In the genomic region with DNA sequence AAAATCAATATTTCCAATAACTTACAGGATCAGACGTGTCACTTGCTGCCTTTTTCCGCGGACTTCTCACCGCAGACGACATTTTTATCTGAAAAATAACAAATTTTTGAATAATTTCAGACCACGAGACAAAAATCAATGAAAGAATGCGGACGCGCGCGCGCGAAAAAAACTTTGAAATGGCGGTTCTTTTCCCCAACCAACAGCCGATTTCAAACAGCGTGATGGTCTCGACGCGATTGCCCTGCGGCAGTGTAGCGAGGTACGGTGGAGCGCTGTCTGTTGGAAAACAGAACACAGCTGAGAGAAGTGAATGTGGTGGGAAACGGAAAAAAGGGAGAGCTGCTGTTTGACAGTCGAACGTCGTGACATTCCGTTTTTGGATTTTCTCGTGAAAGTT, we compare ENCODE assay signal across 1 worm cellular context.
TF ChIP-seq lines count a peak whose summit lies in the region.

Gene lin-9, minus strand, starts transcription at position 88 of the 400 bp plus-strand sequence.

TF ChIP-seq in whole organism, L4 larva, 104 proteins besides CTCF, POLR2A, EP300 and RAD21 (continued from another document):
- TF ChIP-seq F10B5.3 (tag; optimal IDR thresholded peaks at IDR 0.05; lab: Kevin White, UChicago) = peak; percentile 90
- no peak for TF ChIP-seq snpc-4 (tag; optimal IDR thresholded peaks at IDR 0.05; lab: Kevin White, UChicago)
- TF ChIP-seq zip-2 (tag; optimal IDR thresholded peaks at IDR 0.05; lab: Kevin White, UChicago) = peak; percentile 20
- TF ChIP-seq daf-16 (GFP tag; optimal IDR thresholded peaks at IDR 0.05; lab: Kevin White, UChicago) = peak; percentile 64 to 91
- TF ChIP-seq daf-16 (tag; optimal IDR thresholded peaks at IDR 0.05; lab: Kevin White, UChicago) = peak; percentile 89
- TF ChIP-seq lin-13 (GFP tag; optimal IDR thresholded peaks at IDR 0.05; lab: Kevin White, UChicago) = peak; percentile 97
- TF ChIP-seq F26F4.8 (GFP tag; conservative IDR thresholded peaks at IDR 0.05; lab: Robert Waterston, UW) = no peak
- 0 out of 2 replicates have a peak, but pooled peaks have one; percentile 24 for TF ChIP-seq F44E2.7 (GFP tag; IDR thresholded peaks at IDR 0.05; lab: Robert Waterston, UW)
- no peak for TF ChIP-seq nhr-76 (tag; optimal IDR thresholded peaks at IDR 0.05; lab: Kevin White, UChicago)
- peak; percentile 86 for TF ChIP-seq nhr-77 (tag; optimal IDR thresholded peaks at IDR 0.05; lab: Kevin White, UChicago)
- TF ChIP-seq duxl-1 (tag; optimal IDR thresholded peaks at IDR 0.05; lab: Kevin White, UChicago; ENCODE audit: poor library complexity) = peak; percentile 94
- TF ChIP-seq nhr-102 (tag; optimal IDR thresholded peaks at IDR 0.05; lab: Kevin White, UChicago) = peak; percentile 94
- TF ChIP-seq jun-1 (tag; optimal IDR thresholded peaks at IDR 0.05; lab: Kevin White, UChicago) = peak; percentile 84
- TF ChIP-seq ama-1 (optimal IDR thresholded peaks at IDR 0.05; lab: Kevin White, UChicago) = peak; percentile 47
- TF ChIP-seq ceh-82 (tag; optimal IDR thresholded peaks at IDR 0.05; lab: Kevin White, UChicago) = no peak
- peak; percentile 23 for TF ChIP-seq lir-3 (tag; optimal IDR thresholded peaks at IDR 0.05; lab: Kevin White, UChicago)
- no peak for TF ChIP-seq zag-1 (tag; optimal IDR thresholded peaks at IDR 0.05; lab: Kevin White, UChicago)
- peak; percentile 29 for TF ChIP-seq nhr-10 (tag; optimal IDR thresholded peaks at IDR 0.05; lab: Kevin White, UChicago)
- no peak for TF ChIP-seq zip-11 (GFP tag; IDR thresholded peaks at IDR 0.05; lab: Robert Waterston, UW)
- TF ChIP-seq ceh-44 (GFP tag; IDR thresholded peaks at IDR 0.05; lab: Robert Waterston, UW) = peak; percentile 81
- TF ChIP-seq hmg-1.1 (GFP tag; IDR thresholded peaks at IDR 0.05; lab: Robert Waterston, UW) = peak; percentile 98
- TF ChIP-seq dmd-8 (GFP tag; IDR thresholded peaks at IDR 0.05; lab: Robert Waterston, UW) = no peak
- peak; percentile 92 for TF ChIP-seq tra-1 (GFP tag; IDR thresholded peaks at IDR 0.05; lab: Robert Waterston, UW)
- TF ChIP-seq nhr-42 (GFP tag; IDR thresholded peaks at IDR 0.05; lab: Robert Waterston, UW) = peak; percentile 90
- TF ChIP-seq hlh-11 (tag; optimal IDR thresholded peaks at IDR 0.05; lab: Kevin White, UChicago) = peak; percentile 100
- no peak for TF ChIP-seq attf-4 (tag; optimal IDR thresholded peaks at IDR 0.05; lab: Kevin White, UChicago)
- TF ChIP-seq gei-8 (GFP tag; optimal IDR thresholded peaks at IDR 0.05; lab: Kevin White, UChicago) = no peak
- no peak for TF ChIP-seq madf-5 (GFP tag; IDR thresholded peaks at IDR 0.05; lab: Robert Waterston, UW)
- TF ChIP-seq F49E8.2 (tag; optimal IDR thresholded peaks at IDR 0.05; lab: Kevin White, UChicago; ENCODE audit: borderline replicate concordance) = peak; percentile 70
- no peak for TF ChIP-seq nhr-237 (tag; optimal IDR thresholded peaks at IDR 0.05; lab: Kevin White, UChicago)
- TF ChIP-seq lin-39 (tag; optimal IDR thresholded peaks at IDR 0.05; lab: Kevin White, UChicago) = no peak
- peak; percentile 95 for TF ChIP-seq arid-1 (GFP tag; conservative IDR thresholded peaks at IDR 0.05; lab: Robert Waterston, UW)
- TF ChIP-seq nhr-11 (tag; optimal IDR thresholded peaks at IDR 0.05; lab: Kevin White, UChicago) = peak; percentile 96
- no peak for TF ChIP-seq unc-39 (tag; optimal IDR thresholded peaks at IDR 0.05; lab: Kevin White, UChicago)
- TF ChIP-seq spr-1 (tag; optimal IDR thresholded peaks at IDR 0.05; lab: Kevin White, UChicago) = peak; percentile 93
- TF ChIP-seq set-16 (GFP tag; IDR thresholded peaks at IDR 0.05; lab: Robert Waterston, UW) = peak; percentile 90
- peak; percentile 76 for TF ChIP-seq vab-7 (GFP tag; IDR thresholded peaks at IDR 0.05; lab: Robert Waterston, UW)
- TF ChIP-seq skn-1 (tag; optimal IDR thresholded peaks at IDR 0.05; lab: Kevin White, UChicago) = no peak
- TF ChIP-seq cey-2 (tag; optimal IDR thresholded peaks at IDR 0.05; lab: Kevin White, UChicago; ENCODE audit: borderline replicate concordance, insufficient read depth) = no peak
- no peak for TF ChIP-seq Y75B8A.6 (GFP tag; IDR thresholded peaks at IDR 0.05; lab: Robert Waterston, UW)
- TF ChIP-seq ZK546.5 (tag; optimal IDR thresholded peaks at IDR 0.05; lab: Kevin White, UChicago) = peak in 1 of 2 experiments; percentile 26
- peak; percentile 57 to 89 for TF ChIP-seq hif-1 (tag; optimal IDR thresholded peaks at IDR 0.05; lab: Kevin White, UChicago)
- peak; percentile 78 for TF ChIP-seq lin-29 (GFP tag; IDR thresholded peaks at IDR 0.05; lab: Robert Waterston, UW)
- peak; percentile 19 for TF ChIP-seq pqm-1 (tag; optimal IDR thresholded peaks at IDR 0.05; lab: Kevin White, UChicago)
- peak; percentile 86 for TF ChIP-seq madf-9 (GFP tag; conservative IDR thresholded peaks at IDR 0.05; lab: Robert Waterston, UW)
- TF ChIP-seq hlh-30 (tag; optimal IDR thresholded peaks at IDR 0.05; lab: Kevin White, UChicago; ENCODE audit: insufficient read depth) = peak; percentile 96
- TF ChIP-seq spr-3 (GFP tag; optimal IDR thresholded peaks at IDR 0.05; lab: Kevin White, UChicago) = peak; percentile 91
- TF ChIP-seq mes-2 (tag; optimal IDR thresholded peaks at IDR 0.05; lab: Kevin White, UChicago; ENCODE audit: poor library complexity, severe bottlenecking) = peak; percentile 95
- peak; percentile 91 for TF ChIP-seq mdt-29 (GFP tag; IDR thresholded peaks at IDR 0.05; lab: Robert Waterston, UW)
- TF ChIP-seq F37D6.2 (tag; optimal IDR thresholded peaks at IDR 0.05; lab: Kevin White, UChicago) = peak; percentile 87
TF ChIP-seq in whole organism, L4 larva: peak in this region for 72.
